Fruit fly (Drosophila melanogaster): ENCODE measurements around the gene fz2.

DNA sequence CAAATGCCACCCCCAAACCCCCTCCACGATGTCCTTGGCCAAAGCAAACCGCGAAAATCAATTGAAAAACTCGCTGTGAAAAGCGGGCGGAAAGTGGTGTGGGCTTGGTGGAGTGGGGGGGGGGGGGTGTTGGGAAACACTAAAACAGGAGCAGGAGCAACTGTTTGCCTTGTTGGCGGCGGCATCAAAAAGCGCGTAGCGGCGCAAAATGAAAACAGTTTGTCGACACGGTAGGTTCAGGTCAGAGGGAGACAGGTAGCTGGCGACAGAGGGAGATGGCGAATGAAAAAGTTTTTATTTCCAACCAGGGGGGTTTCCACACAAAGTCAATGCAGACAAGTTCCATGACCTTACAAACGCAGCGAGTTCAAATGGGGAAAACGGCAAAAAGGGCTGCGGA, 84.2 kb downstream of the fz2 start:
- TF ChIP-seq Rel (GFP tag; optimal IDR thresholded peaks at IDR 0.05) (no peak), Rel (tag; optimal IDR thresholded peaks at IDR 0.05) (peak; percentile 8), h (GFP tag; optimal IDR thresholded peaks at IDR 0.05) (no peak), pan (optimal IDR thresholded peaks at IDR 0.05) (no peak), CG9705 (GFP tag; optimal IDR thresholded peaks at IDR 0.05) (no peak), fru (GFP tag; optimal IDR thresholded peaks at IDR 0.05) (no peak), psq (GFP tag; optimal IDR thresholded peaks at IDR 0.05) (no peak), OdsH (GFP tag; optimal IDR thresholded peaks at IDR 0.05) (no peak), Dif (GFP tag; optimal IDR thresholded peaks at IDR 0.05; ENCODE audit: partially characterized antibody) (no peak), usp (GFP tag; optimal IDR thresholded peaks at IDR 0.05) (no peak), foxo (GFP tag; optimal IDR thresholded peaks at IDR 0.05) (no peak), Sp1 (GFP tag; optimal IDR thresholded peaks at IDR 0.05) (no peak), lola (GFP tag; optimal IDR thresholded peaks at IDR 0.05) (no peak), brk (GFP tag; optimal IDR thresholded peaks at IDR 0.05) (no peak)
